Worm (Caenorhabditis elegans): ENCODE data around the gene D1086.2.
A peak's percentile ranks its signal among the peaks of the same experiment; 100 is the strongest.

The D1086.2 gene

DNA sequence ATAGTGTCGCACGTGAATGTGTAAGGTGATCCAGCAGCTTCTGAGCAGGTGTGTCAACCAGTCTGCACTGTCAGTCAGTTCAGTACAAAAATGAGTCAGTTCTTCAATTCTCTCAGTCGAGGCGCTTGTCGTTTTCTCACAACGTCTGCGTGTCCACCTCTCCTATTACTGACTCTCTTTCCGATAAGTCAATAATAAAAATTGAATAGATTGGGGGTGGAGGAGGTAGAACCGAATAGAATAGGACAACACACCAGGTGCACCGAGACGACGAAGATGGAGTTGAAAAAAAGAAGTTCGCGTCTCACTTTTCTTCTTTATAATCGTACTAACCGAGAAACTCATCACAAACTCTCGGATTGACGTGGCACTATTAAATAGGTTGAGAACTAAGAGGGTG, 29.4 kb upstream of the D1086.2 start:
- TF ChIP-seq unc-42 (tag; optimal IDR thresholded peaks at IDR 0.05) (peak; percentile 69), pqm-1 (tag; optimal IDR thresholded peaks at IDR 0.05) (no peak)

DNA sequence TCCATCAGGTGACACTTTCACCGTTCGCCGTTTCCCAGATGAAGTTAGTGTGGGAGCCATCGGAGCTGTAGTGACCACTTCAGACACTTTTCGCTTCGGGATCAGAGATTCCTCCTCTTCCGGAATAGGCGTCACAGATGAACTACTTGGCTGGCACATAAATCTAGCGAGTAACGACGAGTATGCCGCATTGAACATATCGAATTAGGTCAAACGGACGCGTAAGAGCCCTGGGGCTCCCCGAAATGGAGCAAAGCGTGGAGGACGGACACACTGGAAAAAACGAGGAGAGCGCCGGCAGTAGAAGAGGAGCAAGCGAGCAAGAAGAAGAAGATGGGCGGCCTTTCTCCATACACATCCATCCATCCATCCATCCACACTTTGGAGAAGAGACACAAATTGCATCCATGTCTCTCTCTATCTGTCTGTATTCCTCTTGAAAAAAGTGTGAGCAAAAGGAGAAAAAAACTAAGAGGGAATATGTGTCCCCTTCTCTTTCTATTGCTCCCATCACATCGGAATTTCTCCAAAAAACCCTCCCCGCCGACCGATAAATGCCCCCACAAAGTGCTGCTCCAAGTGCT, 28.0 kb upstream of the D1086.2 start:
- peak; percentile 9 for TF ChIP-seq hlh-6 (tag; optimal IDR thresholded peaks at IDR 0.05)
- TF ChIP-seq ztf-16 (tag; optimal IDR thresholded peaks at IDR 0.05): no peak
- no peak for TF ChIP-seq ceh-9 (tag; optimal IDR thresholded peaks at IDR 0.05)
- TF ChIP-seq unc-42 (tag; optimal IDR thresholded peaks at IDR 0.05): peak; percentile 77
- TF ChIP-seq pros-1 (tag; optimal IDR thresholded peaks at IDR 0.05): no peak
- no peak for TF ChIP-seq zip-5 (tag; optimal IDR thresholded peaks at IDR 0.05)
- no peak for TF ChIP-seq odd-2 (tag; optimal IDR thresholded peaks at IDR 0.05)
- TF ChIP-seq hlh-8 (tag; optimal IDR thresholded peaks at IDR 0.05): no peak
- no peak for TF ChIP-seq ceh-14 (tag; optimal IDR thresholded peaks at IDR 0.05)
- TF ChIP-seq unc-3 (GFP tag; conservative IDR thresholded peaks at IDR 0.05): no peak
- TF ChIP-seq unc-3 (tag; optimal IDR thresholded peaks at IDR 0.05): no peak
- no peak for TF ChIP-seq ceh-22 (tag; optimal IDR thresholded peaks at IDR 0.05)

DNA sequence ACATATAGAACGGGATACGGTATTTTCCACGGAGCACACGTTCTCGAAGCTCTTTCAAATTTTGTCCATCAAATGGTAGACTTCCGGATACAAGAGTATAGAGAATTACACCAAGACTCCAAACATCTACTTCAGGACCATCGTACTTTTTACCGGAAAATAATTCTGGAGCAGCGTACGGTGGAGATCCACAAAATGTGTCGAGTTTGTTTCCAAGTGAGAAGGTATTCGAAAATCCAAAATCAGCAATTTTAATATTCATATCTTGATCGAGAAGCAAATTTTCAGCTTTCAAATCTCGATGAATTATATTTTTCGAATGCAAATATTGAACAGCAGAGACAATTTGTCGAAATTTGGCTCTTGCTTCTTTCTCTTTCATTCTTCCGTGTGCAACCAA, 24.7 kb upstream of the D1086.2 start:
- no peak for TF ChIP-seq npax-4 (tag; optimal IDR thresholded peaks at IDR 0.05)
- TF ChIP-seq ceh-22 (tag; optimal IDR thresholded peaks at IDR 0.05): no peak
- no peak for TF ChIP-seq ref-2 (tag; optimal IDR thresholded peaks at IDR 0.05)
- TF ChIP-seq ceh-48 (tag; optimal IDR thresholded peaks at IDR 0.05): no peak
- no peak for TF ChIP-seq pax-1 (tag; optimal IDR thresholded peaks at IDR 0.05)
- no peak for TF ChIP-seq ttx-3 (tag; optimal IDR thresholded peaks at IDR 0.05)
- TF ChIP-seq hlh-15 (tag; optimal IDR thresholded peaks at IDR 0.05): no peak
- no peak for TF ChIP-seq dve-1 (tag; optimal IDR thresholded peaks at IDR 0.05)
- TF ChIP-seq eyg-1 (tag; optimal IDR thresholded peaks at IDR 0.05): no peak
- no peak for TF ChIP-seq sdc-2 (tag; optimal IDR thresholded peaks at IDR 0.05)
- TF ChIP-seq elt-2 (tag; optimal IDR thresholded peaks at IDR 0.05): no peak
- no peak for TF ChIP-seq lim-6 (tag; optimal IDR thresholded peaks at IDR 0.05)
- no peak for TF ChIP-seq unc-42 (tag; optimal IDR thresholded peaks at IDR 0.05)
- TF ChIP-seq rnt-1 (tag; optimal IDR thresholded peaks at IDR 0.05): no peak
- no peak for TF ChIP-seq gmeb-2 (tag; optimal IDR thresholded peaks at IDR 0.05)
- TF ChIP-seq unc-86 (tag; optimal IDR thresholded peaks at IDR 0.05): no peak

DNA sequence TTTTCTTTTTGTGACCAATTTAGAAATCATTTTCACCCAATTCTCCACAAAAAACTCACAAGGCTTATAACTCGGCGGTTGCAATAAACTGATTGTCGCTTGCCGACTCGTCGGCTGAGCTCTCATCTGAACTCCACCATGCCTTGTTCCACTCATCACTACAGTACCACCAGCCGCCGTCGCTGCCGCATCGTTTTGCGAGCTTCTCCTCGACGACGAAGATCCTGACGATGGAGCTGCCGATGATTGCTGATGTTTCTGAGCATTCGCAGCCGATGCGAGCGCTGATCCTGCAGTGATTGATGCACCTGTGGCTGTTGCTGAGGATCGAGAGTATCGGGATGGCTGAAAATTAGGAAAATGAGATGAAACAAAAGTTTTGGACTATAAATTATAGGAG, 22.2 kb upstream of the D1086.2 start:
- TF ChIP-seq tbx-2 (tag; optimal IDR thresholded peaks at IDR 0.05) (no peak), madf-2 (tag; optimal IDR thresholded peaks at IDR 0.05) (no peak), pha-2 (tag; optimal IDR thresholded peaks at IDR 0.05) (no peak), ceh-14 (tag; optimal IDR thresholded peaks at IDR 0.05) (no peak), pax-1 (tag; optimal IDR thresholded peaks at IDR 0.05) (no peak), mec-3 (tag; optimal IDR thresholded peaks at IDR 0.05; ENCODE audit: borderline replicate concordance) (no peak), ama-1 (optimal IDR thresholded peaks at IDR 0.05) (no peak), ets-4 (tag; optimal IDR thresholded peaks at IDR 0.05) (no peak), gmeb-2 (tag; optimal IDR thresholded peaks at IDR 0.05) (no peak), odd-2 (tag; optimal IDR thresholded peaks at IDR 0.05) (no peak), K09A11.1 (tag; optimal IDR thresholded peaks at IDR 0.05; ENCODE audit: insufficient read depth) (no peak), K02D7.2 (tag; optimal IDR thresholded peaks at IDR 0.05) (no peak), elt-2 (tag; optimal IDR thresholded peaks at IDR 0.05) (no peak)

DNA sequence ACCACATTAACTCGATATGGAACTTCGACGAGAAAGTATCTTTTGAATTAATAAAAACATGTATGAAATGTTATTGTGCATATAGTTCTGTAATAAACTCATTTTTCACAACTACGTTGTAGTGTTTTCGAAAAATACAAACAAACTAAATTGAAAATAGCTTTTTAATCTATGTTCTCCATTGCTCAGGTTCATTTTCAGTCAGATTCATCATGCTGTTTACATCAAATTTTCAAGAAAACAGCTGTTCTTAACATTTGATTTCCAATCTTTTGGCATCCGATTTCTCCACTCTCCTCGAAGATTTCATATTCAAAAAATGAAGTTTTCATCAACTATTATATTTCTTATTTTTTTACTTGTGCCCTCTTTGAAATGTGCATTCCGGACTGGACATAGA, 11.6 kb upstream of the D1086.2 start, which contains the start of gene H39E23.2:
Gene H39E23.2 (plus strand): TSS at position 301 of the 400 bp plus-strand sequence.
- TF ChIP-seq nfya-1 (tag; optimal IDR thresholded peaks at IDR 0.05): no peak
- no peak for TF ChIP-seq K09A11.1 (tag; optimal IDR thresholded peaks at IDR 0.05; ENCODE audit: insufficient read depth)
- no peak for TF ChIP-seq K02D7.2 (tag; optimal IDR thresholded peaks at IDR 0.05)
- TF ChIP-seq ceh-22 (tag; optimal IDR thresholded peaks at IDR 0.05): no peak
- no peak for TF ChIP-seq pag-3 (tag; optimal IDR thresholded peaks at IDR 0.05; ENCODE audit: borderline replicate concordance)
- no peak for TF ChIP-seq unc-86 (tag; optimal IDR thresholded peaks at IDR 0.05)
- no peak for TF ChIP-seq pros-1 (tag; optimal IDR thresholded peaks at IDR 0.05)
- no peak for TF ChIP-seq ztf-16 (tag; optimal IDR thresholded peaks at IDR 0.05)
- no peak for TF ChIP-seq elt-2 (tag; optimal IDR thresholded peaks at IDR 0.05)
- TF ChIP-seq sdc-2 (tag; optimal IDR thresholded peaks at IDR 0.05): no peak
- no peak for TF ChIP-seq pat-9 (tag; optimal IDR thresholded peaks at IDR 0.05)
- no peak for TF ChIP-seq F13H6.1 (tag; optimal IDR thresholded peaks at IDR 0.05)
- no peak for TF ChIP-seq ceh-14 (tag; optimal IDR thresholded peaks at IDR 0.05)
- TF ChIP-seq fkh-10 (GFP tag; optimal IDR thresholded peaks at IDR 0.05): no peak
- TF ChIP-seq npax-4 (tag; optimal IDR thresholded peaks at IDR 0.05): no peak
- no peak for TF ChIP-seq rnt-1 (tag; optimal IDR thresholded peaks at IDR 0.05)
- TF ChIP-seq tbx-7 (tag; optimal IDR thresholded peaks at IDR 0.05): no peak
- no peak for TF ChIP-seq hlh-30 (tag; optimal IDR thresholded peaks at IDR 0.05; ENCODE audit: insufficient read depth)
- TF ChIP-seq sox-4 (tag; optimal IDR thresholded peaks at IDR 0.05): no peak
